Worm (Caenorhabditis elegans) whole organism, early embryonic: Measurements from ENCODE around the gene tsp-3.

Experiments
- B0310.2 ChIP-seq: sonication (generic microtip); optimal IDR thresholded peaks from 2 replicates; lab custom pipeline; 2016; ENCODE audit warnings: mild to moderate bottlenecking, missing genetic modification characterization, missing compliant biosample characterization
- F13C5.2 ChIP-seq: sonication (generic microtip); optimal IDR thresholded peaks from 2 replicates; lab custom pipeline; 2017; ENCODE audit warnings: mild to moderate bottlenecking, missing genetic modification characterization, inconsistent platforms, missing compliant biosample characterization
- aly-1 ChIP-seq: sonication (generic microtip); optimal IDR thresholded peaks from 2 replicates; lab custom pipeline; 2016; ENCODE audit warnings: missing genetic modification characterization, missing compliant biosample characterization
- ama-1 ChIP-seq: fragments of 150-350 bp; optimal IDR thresholded peaks from 2 replicates; lab custom pipeline; 2014
- ceh-13 ChIP-seq: fragments of 200-800 bp; sonication (Bioruptor generic); optimal IDR thresholded peaks from 2 replicates; lab custom pipeline; 2018; ENCODE audit warnings: mild to moderate bottlenecking, missing genetic modification characterization, missing compliant biosample characterization
- ceh-36 ChIP-seq: sonication (generic microtip); optimal IDR thresholded peaks from 2 replicates; lab custom pipeline; 2016; ENCODE audit warnings: missing genetic modification characterization, inconsistent platforms, missing compliant biosample characterization
- ets-7 ChIP-seq: sonication (generic microtip); optimal IDR thresholded peaks from 2 replicates; lab custom pipeline; 2016; ENCODE audit warnings: missing genotype, missing genetic modification characterization, missing compliant biosample characterization
- hmbx-1 ChIP-seq: sonication (generic microtip); optimal IDR thresholded peaks from 2 replicates; lab custom pipeline; 2016; ENCODE audit warnings: mild to moderate bottlenecking, missing genetic modification characterization, missing compliant biosample characterization
- tbx-11 ChIP-seq: fragments of 200-800 bp; sonication (Bioruptor generic); IDR thresholded peaks from 2 replicates; pipeline ENCODE4 v1.3.6; 2022; ENCODE audit warnings: missing genetic modification characterization, missing compliant biosample characterization

DNA sequence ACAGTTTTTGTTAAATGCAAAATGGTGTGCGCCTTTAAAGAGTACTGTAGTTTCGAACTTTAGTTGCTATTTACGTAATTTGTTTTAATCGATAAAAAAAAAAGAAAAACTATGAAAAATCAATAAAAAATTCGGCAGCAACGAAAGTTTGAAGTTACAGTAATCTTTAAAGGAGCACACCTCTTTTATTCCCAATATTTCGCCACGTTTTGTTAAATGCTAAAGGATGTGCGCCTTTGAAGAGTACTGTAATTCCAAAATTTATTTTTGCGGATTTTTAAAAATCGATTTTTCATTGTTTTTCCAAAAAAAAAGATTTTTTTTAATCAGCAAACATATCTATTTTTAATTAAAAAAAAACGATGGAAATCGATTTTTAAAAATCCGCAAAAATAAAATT is 38.8 kb upstream of the tsp-3 start:
- no peak for TF ChIP-seq ceh-13
- TF ChIP-seq ama-1 (lab: Kevin White, UChicago) = no peak
- no peak for TF ChIP-seq ceh-36 (tag; lab: Kevin White, UChicago)
- no peak for TF ChIP-seq hmbx-1 (tag; lab: Kevin White, UChicago)
- TF ChIP-seq tbx-11 (GFP tag; lab: Robert Waterston, UW) = no peak
- TF ChIP-seq B0310.2 (tag; lab: Kevin White, UChicago) = no peak
- no peak for TF ChIP-seq F13C5.2
- no peak for TF ChIP-seq ets-7 (tag; lab: Kevin White, UChicago)
- no peak for TF ChIP-seq aly-1 (tag; lab: Kevin White, UChicago)
